Fruit fly (Drosophila melanogaster) whole organism, prepupa: ENCODE data around the gene Ugt35A1.

Source experiments
- Blimp-1 ChIP-seq: fragments of 200-800 bp; sonication (Bioruptor generic); optimal IDR thresholded peaks from 3 replicates; lab custom pipeline; 2017; ENCODE audit warnings: missing biosample characterization, missing genetic modification characterization, mild to moderate bottlenecking, moderate library complexity, missing genetic modification reagents
- CG10631 ChIP-seq: fragments of 200-800 bp; sonication (Bioruptor generic); optimal IDR thresholded peaks from 2 replicates; lab custom pipeline; 2016; ENCODE audit warnings: missing biosample characterization, missing genetic modification characterization
- CG10669 ChIP-seq: fragments of 200-800 bp; sonication (Bioruptor generic); optimal IDR thresholded peaks from 3 replicates; lab custom pipeline; 2018; ENCODE audit warnings: missing biosample characterization, mild to moderate bottlenecking, missing genetic modification characterization, moderate library complexity
- CG11294 ChIP-seq: fragments of 200-800 bp; sonication (Bioruptor generic); IDR thresholded peaks from 2 replicates; pipeline ENCODE4 v1.3.6; 2022; ENCODE audit warnings: missing biosample characterization, missing genetic modification characterization
- CG11762 ChIP-seq: fragments of 200-800 bp; sonication (Bioruptor generic); optimal IDR thresholded peaks from 3 replicates; lab custom pipeline; 2016; ENCODE audit warnings: missing biosample characterization, missing genetic modification characterization; ENCODE audit not compliant: insufficient read depth
- CG11902 ChIP-seq: fragments of 200-800 bp; sonication (Bioruptor generic); optimal IDR thresholded peaks from 3 replicates; lab custom pipeline; 2016; ENCODE audit warnings: missing biosample characterization, missing genetic modification characterization
- CG1621 ChIP-seq: fragments of 200-800 bp; sonication (Bioruptor generic); optimal IDR thresholded peaks from 3 replicates; lab custom pipeline; 2018; ENCODE audit warnings: missing biosample characterization, mild to moderate bottlenecking, missing genetic modification characterization
- CG16779 ChIP-seq: fragments of 200-800 bp; sonication (Bioruptor generic); optimal IDR thresholded peaks from 3 replicates; lab custom pipeline; 2017; ENCODE audit warnings: missing biosample characterization, mild to moderate bottlenecking, missing genetic modification characterization
- CG3032 ChIP-seq: fragments of 200-800 bp; optimal IDR thresholded peaks from 2 replicates; lab custom pipeline; 2019; ENCODE audit warnings: missing biosample characterization, mild to moderate bottlenecking, missing genetic modification characterization, moderate library complexity
- CG34406 ChIP-seq: fragments of 200-800 bp; sonication (Bioruptor generic); optimal IDR thresholded peaks from 3 replicates; lab custom pipeline; 2016; ENCODE audit warnings: missing biosample characterization, missing genetic modification characterization
- CG3919 ChIP-seq: fragments of 200-800 bp; sonication (Bioruptor generic); optimal IDR thresholded peaks from 3 replicates; lab custom pipeline; 2016; ENCODE audit warnings: missing biosample characterization, missing genetic modification characterization
- CG4318 ChIP-seq: fragments of 200-800 bp; sonication (Bioruptor generic); optimal IDR thresholded peaks from 3 replicates; lab custom pipeline; 2017; ENCODE audit warnings: missing biosample characterization, mild to moderate bottlenecking, missing genetic modification characterization
- CG6163 ChIP-seq: fragments of 200-800 bp; sonication (Bioruptor generic); IDR thresholded peaks from 3 replicates; pipeline ENCODE4 v1.3.6; 2022; ENCODE audit warnings: missing biosample characterization, missing genetic modification characterization
- CG6276 ChIP-seq: fragments of 200-800 bp; sonication (Bioruptor generic); optimal IDR thresholded peaks from 2 replicates; lab custom pipeline; 2017; ENCODE audit warnings: missing biosample characterization, mild to moderate bottlenecking, missing genetic modification characterization
- CG6792 ChIP-seq: fragments of 200-800 bp; sonication (Bioruptor generic); optimal IDR thresholded peaks from 3 replicates; lab custom pipeline; 2016; ENCODE audit warnings: missing biosample characterization, missing genetic modification characterization
- CG6854 ChIP-seq: fragments of 200-800 bp; sonication (Bioruptor generic); optimal IDR thresholded peaks from 2 replicates; lab custom pipeline; 2017; ENCODE audit warnings: missing biosample characterization, mild to moderate bottlenecking, missing genetic modification characterization
- CG7368 ChIP-seq: fragments of 200-800 bp; sonication (Bioruptor generic); optimal IDR thresholded peaks from 3 replicates; lab custom pipeline; 2016; ENCODE audit warnings: missing biosample characterization, missing genetic modification characterization
- CG8119 ChIP-seq: fragments of 200-800 bp; sonication (Bioruptor generic); IDR thresholded peaks from 3 replicates; pipeline ENCODE4 v1.3.6; 2022; ENCODE audit warnings: missing biosample characterization, missing genetic modification characterization
- CG9139 ChIP-seq: fragments of 200-800 bp; sonication (Bioruptor generic); optimal IDR thresholded peaks from 3 replicates; lab custom pipeline; 2017; ENCODE audit warnings: missing biosample characterization, mild to moderate bottlenecking, missing genetic modification characterization
- Eip75B ChIP-seq: fragments of 200-800 bp; sonication (Bioruptor generic); optimal IDR thresholded peaks from 3 replicates; lab custom pipeline; 2016; ENCODE audit warnings: missing biosample characterization, missing genetic modification characterization
- Eip78C ChIP-seq: fragments of 200-800 bp; sonication (Bioruptor generic); peaks from one replicate; lab custom pipeline; 2016; ENCODE audit warnings: missing biosample characterization, missing genetic modification characterization
- Hr38 ChIP-seq: sonication (Bioruptor generic); optimal IDR thresholded peaks from 2 replicates; lab custom pipeline; 2016; ENCODE audit warnings: missing biosample characterization, missing genetic modification characterization
- Hr4 ChIP-seq: fragments of 200-800 bp; sonication (Bioruptor generic); optimal IDR thresholded peaks from 3 replicates; lab custom pipeline; 2016; ENCODE audit warnings: missing biosample characterization, missing genetic modification characterization
- Lpt ChIP-seq: fragments of 200-800 bp; sonication (Bioruptor generic); optimal IDR thresholded peaks from 3 replicates; lab custom pipeline; 2016; ENCODE audit warnings: missing biosample characterization, missing genetic modification characterization
- Met ChIP-seq: fragments of 200-800 bp; sonication (Bioruptor generic); optimal IDR thresholded peaks from 3 replicates; lab custom pipeline; 2016; ENCODE audit warnings: missing biosample characterization, missing genetic modification characterization
- Sox14 ChIP-seq: fragments of 200-800 bp; sonication (Bioruptor generic); optimal IDR thresholded peaks from 3 replicates; lab custom pipeline; 2016; ENCODE audit warnings: missing biosample characterization, missing genetic modification characterization
- achi ChIP-seq: fragments of 200-800 bp; sonication (Bioruptor generic); optimal IDR thresholded peaks from 3 replicates; lab custom pipeline; 2016; ENCODE audit warnings: missing biosample characterization, missing genetic modification characterization
- acj6 ChIP-seq: fragments of 200-800 bp; sonication (Bioruptor generic); optimal IDR thresholded peaks from 3 replicates; lab custom pipeline; 2016; ENCODE audit warnings: missing biosample characterization, missing genetic modification characterization
- cyc ChIP-seq: fragments of 200-800 bp; sonication (Bioruptor generic); optimal IDR thresholded peaks from 3 replicates; lab custom pipeline; 2016; ENCODE audit warnings: missing biosample characterization, missing genetic modification characterization
- dac ChIP-seq: fragments of 200-800 bp; sonication (Bioruptor generic); optimal IDR thresholded peaks from 2 replicates; lab custom pipeline; 2017; ENCODE audit warnings: missing biosample characterization, mild to moderate bottlenecking, missing genetic modification characterization
- dsx ChIP-seq: fragments of 200-800 bp; optimal IDR thresholded peaks from 3 replicates; lab custom pipeline; 2019; ENCODE audit warnings: missing biosample characterization, mild to moderate bottlenecking, missing genetic modification characterization, moderate library complexity; ENCODE audit not compliant: poor library complexity, severe bottlenecking
- eg ChIP-seq: fragments of 200-800 bp; sonication (Bioruptor generic); IDR thresholded peaks from 3 replicates; pipeline ENCODE4 v1.3.6; 2022; ENCODE audit warnings: missing biosample characterization, missing genetic modification characterization
- esn ChIP-seq: fragments of 200-800 bp; sonication (Bioruptor generic); optimal IDR thresholded peaks from 2 replicates; lab custom pipeline; 2016; ENCODE audit warnings: missing biosample characterization, mild to moderate bottlenecking, missing genetic modification characterization, moderate library complexity
- fd59A ChIP-seq: fragments of 200-800 bp; sonication (Bioruptor generic); optimal IDR thresholded peaks from 2 replicates; lab custom pipeline; 2017; ENCODE audit warnings: missing biosample characterization, mild to moderate bottlenecking, missing genetic modification characterization, missing genetic modification reagents
- fd85E ChIP-seq: fragments of 200-800 bp; sonication (Bioruptor generic); optimal IDR thresholded peaks from 3 replicates; lab custom pipeline; 2016; ENCODE audit warnings: missing biosample characterization, missing genetic modification characterization
- lz ChIP-seq: fragments of 200-800 bp; sonication (Bioruptor generic); optimal IDR thresholded peaks from 3 replicates; lab custom pipeline; 2016; ENCODE audit warnings: missing biosample characterization, missing genetic modification characterization
- pdm3 ChIP-seq: fragments of 200-800 bp; sonication (Bioruptor generic); optimal IDR thresholded peaks from 3 replicates; lab custom pipeline; 2016; ENCODE audit warnings: missing biosample characterization, missing genetic modification characterization
- spab ChIP-seq: fragments of 200-800 bp; sonication (Bioruptor generic); optimal IDR thresholded peaks from 2 replicates; lab custom pipeline; 2017; ENCODE audit warnings: missing biosample characterization, mild to moderate bottlenecking, missing genetic modification characterization, missing genetic modification reagents
- ss ChIP-seq, 2 experiments: fragments of 200-800 bp; sonication (Bioruptor generic); optimal IDR thresholded peaks; 2 replicates in 1 of 2; 3 replicates in 1 of 2; lab custom pipeline; 2017 to 2018; ENCODE audit warnings: mild to moderate bottlenecking in 2 of 2, missing biosample characterization in 2 of 2, missing genetic modification characterization in 2 of 2, moderate library complexity in 1 of 2
- svp ChIP-seq: fragments of 200-800 bp; sonication (Bioruptor generic); peaks from one replicate; lab custom pipeline; 2016; ENCODE audit warnings: missing biosample characterization, missing genetic modification characterization
- topi ChIP-seq: fragments of 200-800 bp; sonication (Bioruptor generic); optimal IDR thresholded peaks from 3 replicates; lab custom pipeline; 2016; ENCODE audit warnings: missing biosample characterization, missing genetic modification characterization
- vri ChIP-seq: fragments of 200-800 bp; sonication (Bioruptor generic); optimal IDR thresholded peaks from 3 replicates; lab custom pipeline; 2016; ENCODE audit warnings: missing biosample characterization, mild to moderate bottlenecking, missing genetic modification characterization

Gene Ugt35A1

dm6 chr3R:11160907-11161306 lies 11.6 kb downstream of the Ugt35A1 start, which contains the start of gene CG4757:
Gene CG4757 (plus strand): TSS chr3R:11161207.
- TF ChIP-seq svp (peak; percentile 38), CG11294 (GFP tag; lab: Robert Waterston, UW) (no peak)

dm6 chr3R:11156858-11157257 lies 15.6 kb downstream of the Ugt35A1 start, which contains the start of gene Ugt302C1:
Gene Ugt302C1 (plus strand): TSS chr3R:11157098.
- TF ChIP-seq svp: peak; percentile 61
- peak; percentile 2 for TF ChIP-seq CG16779 (tag; lab: Kevin White, UChicago)
- no peak for TF ChIP-seq CG11762 (GFP tag; lab: Kevin White, UChicago)
- no peak for TF ChIP-seq Sox14 (GFP tag; lab: Kevin White, UChicago)
- peak; percentile 40 for TF ChIP-seq Eip78C (GFP tag; lab: Kevin White, UChicago)
- TF ChIP-seq CG6163 (GFP tag; lab: Robert Waterston, UW): peak; percentile 27; the same call in 1 of the 3 replicates
- no peak for TF ChIP-seq lz (GFP tag; lab: Kevin White, UChicago)
- no peak for TF ChIP-seq Blimp-1 (GFP tag; lab: Kevin White, UChicago)
- peak; percentile 95 for TF ChIP-seq vri (GFP tag; lab: Kevin White, UChicago)
- no peak for TF ChIP-seq fd85E (GFP tag; lab: Kevin White, UChicago)
- TF ChIP-seq CG4318 (GFP tag; lab: Kevin White, UChicago): no peak
- TF ChIP-seq CG11294 (GFP tag; lab: Robert Waterston, UW): no peak
- 0 out of 3 replicates have a peak, but pooled peaks have one; percentile 22 for TF ChIP-seq eg (GFP tag; lab: Robert Waterston, UW)
- TF ChIP-seq CG3919 (GFP tag; lab: Kevin White, UChicago): peak; percentile 14
- TF ChIP-seq spab (GFP tag; lab: Kevin White, UChicago): no peak
- TF ChIP-seq dsx (GFP tag; lab: Kevin White, UChicago): peak; percentile 54

- TF ChIP-seq CG6854 (GFP tag; lab: Kevin White, UChicago) (no peak), esn (GFP tag; lab: Kevin White, UChicago) (no peak), dsx (GFP tag; lab: Kevin White, UChicago) (no peak), lz (GFP tag; lab: Kevin White, UChicago) (no peak), CG3032 (tag; lab: Kevin White, UChicago) (no peak), CG8119 (GFP tag; lab: Robert Waterston, UW) (no peak), Lpt (no peak), CG6276 (GFP tag; lab: Kevin White, UChicago) (no peak), spab (GFP tag; lab: Kevin White, UChicago) (no peak), dac (GFP tag; lab: Kevin White, UChicago) (no peak), CG11902 (no peak)
Measured at dm6 chr3R:11154576-11155113, 17.8 kb downstream of the Ugt35A1 start, which contains the start of gene Ugt302E1. Gene Ugt302E1 (plus strand): TSS chr3R:11154626.

dm6 chr3R:11153799-11154273 lies 18.6 kb downstream of the Ugt35A1 start, which contains the start of gene Ugt302K1:
Gene Ugt302K1 (minus strand): TSS chr3R:11153849.
- TF ChIP-seq Met: peak; percentile 53
- TF ChIP-seq CG9139 (GFP tag; lab: Kevin White, UChicago): peak; percentile 23
- peak; percentile 59 for TF ChIP-seq cyc (GFP tag; lab: Kevin White, UChicago)
- TF ChIP-seq achi: peak; percentile 51
- peak; percentile 57 for TF ChIP-seq CG10631 (GFP tag; lab: Kevin White, UChicago)
- peak; percentile 4 for TF ChIP-seq CG7368
- TF ChIP-seq fd59A (GFP tag; lab: Kevin White, UChicago): no peak
- TF ChIP-seq spab (GFP tag; lab: Kevin White, UChicago): peak; percentile 45
- TF ChIP-seq CG11762 (GFP tag; lab: Kevin White, UChicago): peak; percentile 24
- TF ChIP-seq svp: peak; percentile 81
- peak; percentile 36 for TF ChIP-seq acj6
- no peak for TF ChIP-seq Hr4 (GFP tag; lab: Kevin White, UChicago)
- TF ChIP-seq CG1621 (tag; lab: Kevin White, UChicago): no peak
- TF ChIP-seq CG3032 (tag; lab: Kevin White, UChicago): peak; percentile 56
- peak; percentile 77; the same call in 2 of the 3 replicates for TF ChIP-seq CG6163 (GFP tag; lab: Robert Waterston, UW)
- TF ChIP-seq ss (GFP tag; optimal IDR thresholded peaks at IDR 0.05; lab: Kevin White, UChicago): no peak
- TF ChIP-seq fd85E (GFP tag; lab: Kevin White, UChicago): peak; percentile 15
- no peak for TF ChIP-seq Eip75B (GFP tag; lab: Kevin White, UChicago)
- TF ChIP-seq topi (GFP tag; lab: Kevin White, UChicago): peak; percentile 63
- TF ChIP-seq pdm3: no peak
- TF ChIP-seq esn (GFP tag; lab: Kevin White, UChicago): no peak
- TF ChIP-seq CG10669: peak; percentile 57
- TF ChIP-seq CG6792 (GFP tag; lab: Kevin White, UChicago): peak; percentile 19
- peak; percentile 58 for TF ChIP-seq dsx (GFP tag; lab: Kevin White, UChicago)
- TF ChIP-seq eg (GFP tag; lab: Robert Waterston, UW): peak; percentile 77
- TF ChIP-seq CG34406 (GFP tag; lab: Kevin White, UChicago): peak; percentile 39
- TF ChIP-seq dac (GFP tag; lab: Kevin White, UChicago): no peak
- no peak for TF ChIP-seq Hr38 (GFP tag; lab: Kevin White, UChicago)
- TF ChIP-seq CG8119 (GFP tag; lab: Robert Waterston, UW): peak; percentile 62
